Fruit fly (Drosophila melanogaster): ENCODE results near the gene CG14422.

The CG14422 gene

dm6 chrX:2943086-2943485, at the start of gene CG14422:
TSS of gene CG14422 (plus strand) at chrX:2943386.
- no peak for TF ChIP-seq psq (optimal IDR thresholded peaks at IDR 0.05)
- TF ChIP-seq Dll (optimal IDR thresholded peaks at IDR 0.05) = no peak
- TF ChIP-seq EcR (GFP tag; optimal IDR thresholded peaks at IDR 0.05) = no peak
- no peak for TF ChIP-seq usp (GFP tag; optimal IDR thresholded peaks at IDR 0.05)
- no peak for TF ChIP-seq CG8478 (optimal IDR thresholded peaks at IDR 0.05)
- TF ChIP-seq pan (optimal IDR thresholded peaks at IDR 0.05) = no peak

DNA sequence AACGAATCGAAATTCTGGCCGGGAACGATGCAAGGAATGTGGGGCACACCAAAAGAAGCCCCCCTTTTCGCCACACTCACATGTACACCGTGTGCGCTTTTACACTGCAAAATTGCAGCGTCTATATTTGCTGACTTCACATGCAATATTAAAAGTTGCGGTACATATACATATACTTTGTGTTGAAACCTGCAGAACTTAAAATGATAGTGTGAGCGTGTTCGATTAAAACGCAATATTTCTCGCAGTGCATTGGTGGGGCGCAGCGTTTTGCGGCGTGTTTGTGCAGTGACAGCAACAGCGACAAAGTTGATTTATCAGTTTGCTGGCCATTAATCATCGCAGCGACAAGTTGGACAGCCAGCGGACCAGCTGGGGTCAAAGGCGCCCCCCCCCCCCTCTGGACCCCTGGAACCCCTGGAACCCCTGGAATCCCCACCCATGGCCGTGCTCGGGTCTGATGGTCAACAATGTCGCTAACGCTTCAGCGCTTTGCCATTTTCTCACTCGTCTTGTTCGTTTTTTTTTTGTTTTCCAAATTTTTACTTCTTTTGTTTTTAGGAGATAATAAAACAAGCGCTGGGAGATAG, 36.0 kb upstream of the CG14422 start:
- TF ChIP-seq Dll (optimal IDR thresholded peaks at IDR 0.05) = no peak
- no peak for TF ChIP-seq psq (optimal IDR thresholded peaks at IDR 0.05)
- no peak for TF ChIP-seq CG8478 (optimal IDR thresholded peaks at IDR 0.05)
- TF ChIP-seq usp (GFP tag; optimal IDR thresholded peaks at IDR 0.05) = no peak
- TF ChIP-seq pan (optimal IDR thresholded peaks at IDR 0.05) = no peak
- TF ChIP-seq EcR (GFP tag; optimal IDR thresholded peaks at IDR 0.05) = no peak

dm6 chrX:2912581-2912980, 30.6 kb upstream of the CG14422 start:
- no peak for TF ChIP-seq CG8478 (optimal IDR thresholded peaks at IDR 0.05)
- no peak for TF ChIP-seq EcR (GFP tag; optimal IDR thresholded peaks at IDR 0.05)
- TF ChIP-seq pan (optimal IDR thresholded peaks at IDR 0.05) = no peak
- no peak for TF ChIP-seq psq (optimal IDR thresholded peaks at IDR 0.05)
- TF ChIP-seq Dll (optimal IDR thresholded peaks at IDR 0.05) = no peak
- no peak for TF ChIP-seq usp (GFP tag; optimal IDR thresholded peaks at IDR 0.05)

- TF ChIP-seq usp (GFP tag; optimal IDR thresholded peaks at IDR 0.05) = no peak
- no peak for TF ChIP-seq CG8478 (optimal IDR thresholded peaks at IDR 0.05)
- TF ChIP-seq pan (optimal IDR thresholded peaks at IDR 0.05) = no peak
- no peak for TF ChIP-seq Dll (optimal IDR thresholded peaks at IDR 0.05)
- TF ChIP-seq psq (optimal IDR thresholded peaks at IDR 0.05) = no peak
- no peak for TF ChIP-seq EcR (GFP tag; optimal IDR thresholded peaks at IDR 0.05)
Measured at dm6 chrX:2914091-2914490, 29.1 kb upstream of the CG14422 start.

DNA sequence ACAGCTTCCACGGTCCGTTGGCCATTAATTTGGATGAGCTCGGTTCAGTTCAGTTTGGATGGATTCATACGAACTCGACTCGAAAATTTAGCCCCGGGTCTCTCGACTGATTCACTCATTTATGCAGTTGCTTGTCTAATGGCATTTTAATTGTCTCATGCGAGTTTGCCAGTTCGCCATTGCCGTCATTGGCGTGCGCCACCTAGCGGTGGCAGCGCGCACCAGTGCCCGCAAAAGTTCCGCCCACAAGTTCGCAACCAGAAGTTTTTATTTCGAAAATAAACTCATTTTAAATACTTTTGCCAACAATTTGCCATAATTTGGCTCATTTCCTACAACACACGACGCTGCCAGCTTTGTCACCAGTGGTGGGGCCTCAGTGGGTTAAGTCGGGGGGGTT, 28.1 kb upstream of the CG14422 start:
- no peak for TF ChIP-seq EcR (GFP tag; optimal IDR thresholded peaks at IDR 0.05)
- TF ChIP-seq Dll (optimal IDR thresholded peaks at IDR 0.05) = no peak
- no peak for TF ChIP-seq pan (optimal IDR thresholded peaks at IDR 0.05)
- TF ChIP-seq CG8478 (optimal IDR thresholded peaks at IDR 0.05) = no peak
- TF ChIP-seq psq (optimal IDR thresholded peaks at IDR 0.05) = no peak
- TF ChIP-seq usp (GFP tag; optimal IDR thresholded peaks at IDR 0.05) = no peak

DNA sequence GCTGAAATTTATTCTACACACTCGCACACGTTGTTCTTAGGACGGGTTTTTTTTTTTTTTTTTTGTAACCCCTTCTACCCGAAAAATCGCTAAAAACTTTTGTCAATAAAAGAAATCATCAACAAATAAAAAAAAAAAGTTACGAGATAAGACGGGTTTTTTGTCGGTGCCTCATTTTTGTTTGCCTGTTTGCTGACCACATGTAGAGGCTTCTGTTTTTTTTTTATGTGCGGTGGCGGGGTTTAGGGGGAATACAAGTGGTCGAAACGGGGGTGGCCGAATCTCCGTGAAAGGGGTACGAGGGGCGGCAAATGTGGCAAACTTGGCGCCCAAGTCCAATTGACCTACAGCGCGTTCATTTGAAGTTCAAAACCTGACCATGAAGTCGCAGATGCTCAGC, 24.6 kb upstream of the CG14422 start:
- TF ChIP-seq psq (optimal IDR thresholded peaks at IDR 0.05) = no peak
- no peak for TF ChIP-seq usp (GFP tag; optimal IDR thresholded peaks at IDR 0.05)
- no peak for TF ChIP-seq Dll (optimal IDR thresholded peaks at IDR 0.05)
- TF ChIP-seq CG8478 (optimal IDR thresholded peaks at IDR 0.05) = no peak
- TF ChIP-seq pan (optimal IDR thresholded peaks at IDR 0.05) = no peak
- TF ChIP-seq EcR (GFP tag; optimal IDR thresholded peaks at IDR 0.05) = no peak

- TF ChIP-seq EcR (GFP tag; optimal IDR thresholded peaks at IDR 0.05) = no peak
- TF ChIP-seq usp (GFP tag; optimal IDR thresholded peaks at IDR 0.05) = no peak
- no peak for TF ChIP-seq CG8478 (optimal IDR thresholded peaks at IDR 0.05)
- no peak for TF ChIP-seq Dll (optimal IDR thresholded peaks at IDR 0.05)
- no peak for TF ChIP-seq pan (optimal IDR thresholded peaks at IDR 0.05)
- TF ChIP-seq psq (optimal IDR thresholded peaks at IDR 0.05) = no peak
Measured at dm6 chrX:2919742-2920141, 23.4 kb upstream of the CG14422 start, which contains the start of gene CG3588. TSS of gene CG3588 (plus strand) at chrX:2919770.

DNA sequence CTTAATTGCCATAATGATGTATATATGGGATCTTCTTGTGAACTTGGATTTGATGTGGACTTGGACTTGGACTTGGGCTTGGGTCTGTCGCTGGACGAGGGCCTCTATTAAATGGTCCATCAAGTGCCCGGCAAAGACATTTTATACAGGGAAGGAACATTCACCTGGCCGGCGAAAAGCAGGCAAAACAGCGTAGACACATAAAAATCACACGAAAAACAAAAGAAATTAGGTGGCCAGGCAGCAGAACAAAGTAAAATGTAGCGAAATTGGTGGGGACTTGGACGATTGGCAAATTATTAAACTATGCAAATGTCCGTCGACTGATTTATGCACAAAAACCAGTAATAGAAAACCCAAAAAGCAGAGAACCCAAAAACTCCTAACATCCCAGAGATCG, 16.0 kb upstream of the CG14422 start, which contains the start of gene CG14424:
Gene CG14424, minus strand, starts transcription at position 101 of the 400 bp plus-strand sequence.
- no peak for TF ChIP-seq CG8478 (optimal IDR thresholded peaks at IDR 0.05)
- TF ChIP-seq psq (optimal IDR thresholded peaks at IDR 0.05) = no peak
- TF ChIP-seq Dll (optimal IDR thresholded peaks at IDR 0.05) = no peak
- no peak for TF ChIP-seq pan (optimal IDR thresholded peaks at IDR 0.05)
- TF ChIP-seq EcR (GFP tag; optimal IDR thresholded peaks at IDR 0.05) = no peak
- TF ChIP-seq usp (GFP tag; optimal IDR thresholded peaks at IDR 0.05) = no peak

DNA sequence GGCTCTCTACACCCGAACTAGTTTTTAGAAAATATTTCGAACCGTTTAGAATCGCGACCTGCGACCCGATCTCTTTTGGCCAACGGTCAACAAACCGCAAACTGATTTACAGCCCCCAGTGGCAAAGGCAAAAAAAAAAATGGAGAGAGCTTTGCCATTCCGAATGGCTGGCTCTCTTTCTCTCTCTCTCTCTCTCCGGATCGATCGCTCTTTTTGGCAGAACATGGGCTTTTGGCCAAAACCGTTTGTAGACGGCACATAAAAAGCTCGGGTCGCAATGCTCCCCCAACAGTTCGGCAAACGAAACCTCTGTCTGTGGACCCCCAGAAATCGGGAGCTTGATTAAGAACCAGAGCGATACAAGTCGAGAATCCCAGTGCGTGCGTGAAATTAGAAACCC, 13.7 kb upstream of the CG14422 start, which contains the start of gene CG32793:
Gene CG32793, plus strand, starts transcription at position 301 of the 400 bp plus-strand sequence.
- TF ChIP-seq usp (GFP tag; optimal IDR thresholded peaks at IDR 0.05) (no peak), EcR (GFP tag; optimal IDR thresholded peaks at IDR 0.05) (no peak), CG8478 (optimal IDR thresholded peaks at IDR 0.05) (no peak), pan (optimal IDR thresholded peaks at IDR 0.05) (no peak), Dll (optimal IDR thresholded peaks at IDR 0.05) (no peak), psq (optimal IDR thresholded peaks at IDR 0.05) (no peak)

DNA sequence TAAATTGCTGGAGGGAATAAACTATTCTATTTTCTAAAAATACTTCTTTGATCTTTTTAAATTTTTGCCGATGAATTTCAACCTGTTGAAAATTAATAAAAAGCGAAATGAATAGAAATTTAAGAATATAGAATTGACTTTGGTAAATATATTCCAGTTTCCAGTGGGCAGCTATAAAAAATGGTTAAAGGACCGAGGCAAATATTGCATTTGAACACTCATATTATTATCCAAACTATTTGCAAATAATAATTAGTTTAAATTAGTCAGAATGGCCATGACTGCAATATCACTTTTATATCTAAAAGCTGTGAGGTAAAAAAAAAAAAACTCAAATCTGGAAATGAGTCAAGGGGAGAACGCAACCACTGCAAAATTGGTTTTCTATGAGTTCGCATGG, 8.4 kb upstream of the CG14422 start, which contains the start of gene CG3592:
Gene CG3592, plus strand, starts transcription at position 301 of the 400 bp plus-strand sequence.
- TF ChIP-seq Dll (optimal IDR thresholded peaks at IDR 0.05) (no peak), psq (optimal IDR thresholded peaks at IDR 0.05) (no peak), CG8478 (optimal IDR thresholded peaks at IDR 0.05) (no peak), usp (GFP tag; optimal IDR thresholded peaks at IDR 0.05) (no peak)

- TF ChIP-seq usp (GFP tag; optimal IDR thresholded peaks at IDR 0.05) (no peak), pan (optimal IDR thresholded peaks at IDR 0.05) (no peak), EcR (GFP tag; optimal IDR thresholded peaks at IDR 0.05) (no peak), psq (optimal IDR thresholded peaks at IDR 0.05) (no peak), CG8478 (optimal IDR thresholded peaks at IDR 0.05) (no peak), Dll (optimal IDR thresholded peaks at IDR 0.05) (no peak)
Measured at dm6 chrX:2936727-2937126, 6.5 kb upstream of the CG14422 start, which contains the start of gene CG3598. TSS of gene CG3598 (plus strand) at chrX:2937027.

dm6 chrX:2938556-2938955, 4.6 kb upstream of the CG14422 start, which contains the start of gene CG14420:
TSS of gene CG14420 (plus strand) at chrX:2938856.
- TF ChIP-seq EcR (GFP tag; optimal IDR thresholded peaks at IDR 0.05) (no peak), Dll (optimal IDR thresholded peaks at IDR 0.05) (no peak), usp (GFP tag; optimal IDR thresholded peaks at IDR 0.05) (no peak), CG8478 (optimal IDR thresholded peaks at IDR 0.05) (no peak), pan (optimal IDR thresholded peaks at IDR 0.05) (no peak), psq (optimal IDR thresholded peaks at IDR 0.05) (no peak)

Measured in whole organism.